Worm (Caenorhabditis elegans): ENCODE data around the gene Y47D7A.18.

DNA sequence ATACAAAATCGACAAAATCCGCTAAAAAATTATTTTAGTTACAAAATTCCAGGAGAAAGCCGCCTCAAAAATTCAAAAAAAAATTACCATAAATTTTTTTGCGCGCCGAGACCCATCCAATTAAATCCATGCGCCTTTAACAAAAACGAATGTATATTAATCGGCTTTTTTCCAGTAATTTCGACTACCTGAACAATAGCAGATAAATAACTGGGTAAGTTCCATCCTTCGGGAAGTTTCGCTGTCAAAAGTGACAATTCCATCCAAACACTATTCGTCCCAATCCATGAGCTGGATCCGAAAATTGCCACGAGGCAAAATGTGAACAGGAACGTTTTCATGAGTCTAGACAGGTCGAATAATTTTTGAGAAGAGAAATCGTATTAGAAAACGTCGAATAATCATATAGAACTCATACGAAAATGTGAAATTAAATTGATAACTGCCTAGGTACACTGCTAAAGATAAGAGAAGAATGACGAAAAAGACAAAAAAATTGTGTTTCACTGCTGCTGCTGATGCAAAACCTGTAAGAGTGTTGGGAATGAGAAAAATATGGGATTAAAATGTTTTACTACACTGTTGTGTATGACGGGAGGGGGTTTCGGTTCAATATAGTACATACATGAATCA, 26.3 kb upstream of the Y47D7A.18 start, which contains the start of gene rft-1:
- TF ChIP-seq ham-2 (GFP tag; optimal IDR thresholded peaks at IDR 0.05) (no peak), unc-39 (tag; optimal IDR thresholded peaks at IDR 0.05) (no peak)
